Worm (Caenorhabditis elegans) whole organism, L1 larva: Measurements from ENCODE around the gene col-83.
A peak's percentile ranks its signal among the peaks of the same experiment; 100 is the strongest.

Source experiments
- F16B12.6 ChIP-seq: fragments of 150-350 bp; optimal IDR thresholded peaks from 2 replicates; lab custom pipeline; 2014; ENCODE audit warnings: missing biosample characterization, missing genetic modification characterization
- Y116A8C.19 ChIP-seq: sonication (generic microtip); optimal IDR thresholded peaks from 2 replicates; lab custom pipeline; 2016; ENCODE audit warnings: missing compliant biosample characterization, missing genetic modification characterization, borderline replicate concordance
- aha-1 ChIP-seq: fragments of 150-350 bp; optimal IDR thresholded peaks from 2 replicates; lab custom pipeline; 2014; ENCODE audit warnings: missing biosample characterization, missing genetic modification characterization
- blmp-1 ChIP-seq: fragments of 150-350 bp; optimal IDR thresholded peaks from 2 replicates; lab custom pipeline; 2014; ENCODE audit warnings: missing biosample characterization, missing genetic modification characterization
- ceh-82 ChIP-seq, 3 experiments: fragments of 150-350 bp in 1 of 3; sonication (generic microtip) in 2 of 3; optimal IDR thresholded peaks; 2 replicates each; lab custom pipeline; 2014 to 2017; ENCODE audit warnings: missing biosample characterization in 3 of 3, missing genetic modification characterization in 3 of 3
- ceh-88 ChIP-seq: fragments of 200-800 bp; sonication (Bioruptor generic); IDR thresholded peaks from 2 replicates; pipeline ENCODE4 v1.3.6; 2022; ENCODE audit warnings: missing genetic modification characterization, missing compliant biosample characterization
- dsc-1 ChIP-seq: sonication (generic microtip); optimal IDR thresholded peaks from 2 replicates; lab custom pipeline; 2016; ENCODE audit warnings: mild to moderate bottlenecking, missing genetic modification characterization, missing compliant biosample characterization
- efl-1 ChIP-seq, 4 experiments: fragments of 150-350 bp; optimal IDR thresholded peaks in 3 of 4; peaks in 1 of 4; 1 replicate in 1 of 4; 2 replicates in 3 of 4; lab custom pipeline; 2014; ENCODE audit warnings: missing biosample characterization in 2 of 4, missing genetic modification characterization in 2 of 4, missing genetic modification reagents in 2 of 4
- egl-13 ChIP-seq: sonication (generic microtip); optimal IDR thresholded peaks from 2 replicates; lab custom pipeline; 2016; ENCODE audit warnings: missing genotype, missing genetic modification reagents, missing genetic modification characterization, missing compliant biosample characterization
- egl-27 ChIP-seq, 2 experiments: fragments of 150-350 bp in 1 of 2; sonication (generic microtip); optimal IDR thresholded peaks; 3 replicates each; lab custom pipeline; 2017 to 2018; ENCODE audit warnings: missing biosample characterization in 2 of 2, missing genetic modification characterization in 2 of 2, missing genetic modification reagents in 2 of 2
- ets-5 ChIP-seq: fragments of 200-800 bp; sonication (Bioruptor generic); IDR thresholded peaks from 2 replicates; pipeline ENCODE4 v1.3.6; 2022; ENCODE audit warnings: missing genetic modification characterization, missing compliant biosample characterization
- fkh-10 ChIP-seq: sonication (generic microtip); optimal IDR thresholded peaks from 2 replicates; lab custom pipeline; 2017; ENCODE audit warnings: missing biosample characterization, missing genetic modification reagents, missing genetic modification characterization
- fkh-4 ChIP-seq: sonication (generic microtip); optimal IDR thresholded peaks from 2 replicates; lab custom pipeline; 2016; ENCODE audit warnings: missing compliant biosample characterization, missing genetic modification characterization, borderline replicate concordance
- grh-1 ChIP-seq: fragments of 200-800 bp; sonication (Bioruptor generic); IDR thresholded peaks from 2 replicates; pipeline ENCODE4 v1.3.6; 2022; ENCODE audit warnings: missing genetic modification reagents, missing genetic modification characterization, missing compliant biosample characterization
- hlh-17 ChIP-seq: fragments of 200-800 bp; sonication (Bioruptor generic); optimal IDR thresholded peaks from 2 replicates; lab custom pipeline; 2018; ENCODE audit warnings: missing genetic modification characterization, mild to moderate bottlenecking, missing compliant biosample characterization, moderate library complexity, borderline replicate concordance
- hpl-2 ChIP-seq: fragments of 150-350 bp; optimal IDR thresholded peaks from 2 replicates; lab custom pipeline; 2014; ENCODE audit warnings: missing biosample characterization, missing genetic modification reagents, missing genetic modification characterization
- irx-1 ChIP-seq: sonication (generic microtip); optimal IDR thresholded peaks from 2 replicates; lab custom pipeline; 2016; ENCODE audit warnings: missing genetic modification characterization, missing compliant biosample characterization
- isw-1 ChIP-seq: fragments of 200-800 bp; sonication (Bioruptor generic); IDR thresholded peaks from 2 replicates; pipeline ENCODE4 v1.3.6; 2022; ENCODE audit warnings: missing genetic modification characterization, missing compliant biosample characterization
- lin-14 ChIP-seq: fragments of 200-800 bp; sonication (Bioruptor generic); optimal IDR thresholded peaks from 2 replicates; lab custom pipeline; 2018; ENCODE audit warnings: mild to moderate bottlenecking, missing genetic modification characterization, moderate library complexity, missing compliant biosample characterization
- lin-15B ChIP-seq: fragments of 150-350 bp; sonication (generic microtip); optimal IDR thresholded peaks from 3 replicates; lab custom pipeline; 2014; ENCODE audit warnings: missing biosample characterization, missing genetic modification characterization
- lin-35 ChIP-seq, 2 experiments: fragments of 150-350 bp; optimal IDR thresholded peaks; 2 replicates each; lab custom pipeline; 2014; ENCODE audit warnings: missing biosample characterization in 2 of 2, missing genetic modification characterization in 2 of 2, missing genetic modification reagents in 2 of 2
- lir-3 ChIP-seq: sonication (generic microtip); optimal IDR thresholded peaks from 2 replicates; lab custom pipeline; 2016; ENCODE audit warnings: mild to moderate bottlenecking, missing genetic modification characterization, moderate library complexity, missing compliant biosample characterization; ENCODE audit not compliant: poor library complexity
- mab-9 ChIP-seq: fragments of 200-800 bp; sonication (Bioruptor generic); IDR thresholded peaks from 2 replicates; pipeline ENCODE4 v1.3.6; 2022; ENCODE audit warnings: missing genetic modification reagents, missing genetic modification characterization, missing compliant biosample characterization
- nhr-19 ChIP-seq: fragments of 200-800 bp; sonication (Bioruptor generic); conservative IDR thresholded peaks from 2 replicates; pipeline ENCODE4 v1.3.6; 2022; ENCODE audit warnings: missing genetic modification characterization, missing compliant biosample characterization
- nhr-20 ChIP-seq: sonication (generic microtip); optimal IDR thresholded peaks from 2 replicates; lab custom pipeline; 2016; ENCODE audit warnings: mild to moderate bottlenecking, missing genetic modification characterization, missing compliant biosample characterization
- nhr-76 ChIP-seq: sonication (generic microtip); optimal IDR thresholded peaks from 2 replicates; lab custom pipeline; 2017; ENCODE audit warnings: missing biosample characterization, missing genetic modification characterization
- nhr-77 ChIP-seq: fragments of 150-350 bp; optimal IDR thresholded peaks from 2 replicates; lab custom pipeline; 2014; ENCODE audit warnings: missing biosample characterization, missing genetic modification characterization
- nhr-85 ChIP-seq: sonication (generic microtip); peaks from one replicate; lab custom pipeline; 2016; ENCODE audit warnings: missing genetic modification characterization, inconsistent platforms, missing compliant biosample characterization
- nhr-90 ChIP-seq: sonication (generic microtip); optimal IDR thresholded peaks from 2 replicates; lab custom pipeline; 2016; ENCODE audit warnings: mild to moderate bottlenecking, missing genetic modification characterization, missing compliant biosample characterization; ENCODE audit not compliant: poor library complexity
- pqm-1 ChIP-seq: sonication (generic microtip); optimal IDR thresholded peaks from 3 replicates; lab custom pipeline; 2017; ENCODE audit warnings: missing biosample characterization, missing genetic modification characterization
- rnt-1 ChIP-seq: sonication (generic microtip); optimal IDR thresholded peaks from 2 replicates; lab custom pipeline; 2016; ENCODE audit warnings: mild to moderate bottlenecking, missing genetic modification characterization, moderate library complexity, missing compliant biosample characterization
- sox-4 ChIP-seq: sonication (generic microtip); optimal IDR thresholded peaks from 2 replicates; lab custom pipeline; 2016; ENCODE audit warnings: missing genetic modification characterization, missing compliant biosample characterization
- sup-37 ChIP-seq: fragments of 200-800 bp; sonication (Bioruptor generic); optimal IDR thresholded peaks from 2 replicates; lab custom pipeline; 2018; ENCODE audit warnings: mild to moderate bottlenecking, missing genetic modification characterization, missing compliant biosample characterization
- tbx-2 ChIP-seq: sonication (generic microtip); optimal IDR thresholded peaks from 2 replicates; lab custom pipeline; 2016; ENCODE audit warnings: missing genetic modification characterization, missing compliant biosample characterization
- unc-98 ChIP-seq: fragments of 200-800 bp; sonication (Bioruptor generic); IDR thresholded peaks from 2 replicates; pipeline ENCODE4 v1.3.6; 2022; ENCODE audit warnings: missing genetic modification characterization, missing compliant biosample characterization

The col-83 gene

ce11 chrII:11088137-11088536 is 42.4 kb upstream of the col-83 start:
- TF ChIP-seq egl-13 (tag; lab: Kevin White, UChicago) (no peak), lin-14 (GFP tag; lab: Kevin White, UChicago) (peak; percentile 6)

- no peak for TF ChIP-seq ceh-82 (tag; optimal IDR thresholded peaks at IDR 0.05; lab: Kevin White, UChicago)
- no peak for TF ChIP-seq nhr-19 (GFP tag; lab: Robert Waterston, UW)
- TF ChIP-seq ets-5 (GFP tag; lab: Robert Waterston, UW) = no peak
- no peak for TF ChIP-seq lir-3 (tag; lab: Kevin White, UChicago)
- TF ChIP-seq hlh-17 (GFP tag; lab: Kevin White, UChicago) = no peak
- no peak for TF ChIP-seq fkh-10 (GFP tag; lab: Kevin White, UChicago)
- TF ChIP-seq pqm-1 (tag; lab: Kevin White, UChicago) = no peak
- TF ChIP-seq unc-98 = no peak
- no peak for TF ChIP-seq egl-27 (tag; optimal IDR thresholded peaks at IDR 0.05; lab: Kevin White, UChicago)
- no peak for TF ChIP-seq Y116A8C.19
- no peak for TF ChIP-seq irx-1
- no peak for TF ChIP-seq ceh-88 (GFP tag; lab: Robert Waterston, UW)
- TF ChIP-seq hpl-2 = no peak
- no peak for TF ChIP-seq nhr-76
Observed at ce11 chrII:11086770-11087169, 41.0 kb upstream of the col-83 start.

ce11 chrII:11076550-11076949 is 30.8 kb upstream of the col-83 start:
- TF ChIP-seq grh-1 (GFP tag; lab: Robert Waterston, UW) (no peak), F16B12.6 (tag; lab: Kevin White, UChicago) (no peak), nhr-85 (tag; lab: Kevin White, UChicago) (peak; percentile 0), blmp-1 (tag; lab: Kevin White, UChicago) (peak; percentile 57), nhr-20 (no peak), rnt-1 (tag; lab: Kevin White, UChicago) (peak; percentile 35), lin-14 (GFP tag; lab: Kevin White, UChicago) (peak; percentile 34), tbx-2 (tag; lab: Kevin White, UChicago) (no peak)

ce11 chrII:11072565-11072964 is 26.8 kb upstream of the col-83 start:
- no peak for TF ChIP-seq egl-27 (tag; optimal IDR thresholded peaks at IDR 0.05; lab: Kevin White, UChicago)
- no peak for TF ChIP-seq lin-35 (GFP tag; optimal IDR thresholded peaks at IDR 0.05; lab: Kevin White, UChicago)
- TF ChIP-seq efl-1 (optimal IDR thresholded peaks at IDR 0.05; lab: Kevin White, UChicago) = no peak
- TF ChIP-seq efl-1 (GFP tag; optimal IDR thresholded peaks at IDR 0.05 in 1 of 2; lab: Kevin White, UChicago) = peak in 1 of 2 experiments; percentile 37
- TF ChIP-seq, all 84 proteins: peak for 1

ce11 chrII:11064191-11064695 is 18.5 kb upstream of the col-83 start:
- TF ChIP-seq lin-14 (GFP tag; lab: Kevin White, UChicago) (peak; percentile 11), ceh-88 (GFP tag; lab: Robert Waterston, UW) (no peak), sox-4 (tag; lab: Kevin White, UChicago) (no peak), dsc-1 (peak; percentile 79), aha-1 (no peak), grh-1 (GFP tag; lab: Robert Waterston, UW) (no peak), sup-37 (GFP tag; lab: Kevin White, UChicago) (no peak), mab-9 (GFP tag; lab: Robert Waterston, UW) (no peak), nhr-90 (no peak), isw-1 (GFP tag; lab: Robert Waterston, UW) (no peak), lin-15B (no peak), nhr-19 (GFP tag; lab: Robert Waterston, UW) (no peak), nhr-77 (tag; lab: Kevin White, UChicago) (no peak), fkh-10 (GFP tag; lab: Kevin White, UChicago) (peak; percentile 45), fkh-4 (tag; lab: Kevin White, UChicago) (peak; percentile 52)
